Worm (Caenorhabditis elegans) whole organism, L3 larva: ENCODE measurements around the gene srbc-5.

Experiments
- ZK546.5 ChIP-seq: sonication (generic microtip); optimal IDR thresholded peaks from 2 replicates; lab custom pipeline; 2017; ENCODE audit warnings: missing biosample characterization, missing genetic modification characterization
- aly-2 ChIP-seq: fragments of 150-350 bp; optimal IDR thresholded peaks from 2 replicates; lab custom pipeline; 2014; ENCODE audit warnings: missing biosample characterization, missing genetic modification characterization
- daf-12 ChIP-seq: fragments of 150-350 bp; optimal IDR thresholded peaks from 2 replicates; lab custom pipeline; 2014; ENCODE audit warnings: missing biosample characterization, missing genetic modification reagents, missing genetic modification characterization
- elt-3 ChIP-seq, 3 experiments: fragments of 150-350 bp in 1 of 3; sonication (generic microtip) in 2 of 3; optimal IDR thresholded peaks; 2 replicates in 2 of 3; 4 replicates in 1 of 3; lab custom pipeline; 2014 to 2017; ENCODE audit warnings: missing biosample characterization in 3 of 3, missing genetic modification characterization in 3 of 3
- eor-1 ChIP-seq, 2 experiments: fragments of 150-350 bp; optimal IDR thresholded peaks; 2 replicates each; lab custom pipeline; 2014 to 2018; ENCODE audit warnings: missing biosample characterization in 2 of 2, missing genetic modification characterization in 2 of 2
- fkh-10 ChIP-seq: sonication (generic microtip); optimal IDR thresholded peaks from 2 replicates; lab custom pipeline; 2017; ENCODE audit warnings: missing biosample characterization, missing genetic modification reagents, missing genetic modification characterization
- fos-1 ChIP-seq: fragments of 150-350 bp; optimal IDR thresholded peaks from 2 replicates; lab custom pipeline; 2014; ENCODE audit warnings: missing biosample characterization, missing genetic modification characterization
- nfya-1 ChIP-seq: sonication (generic microtip); optimal IDR thresholded peaks from 2 replicates; lab custom pipeline; 2017; ENCODE audit warnings: missing genetic modification characterization, mild to moderate bottlenecking, missing compliant biosample characterization, antibody characterized with exemption, moderate library complexity; ENCODE audit not compliant: insufficient read depth
- nhr-11 ChIP-seq: fragments of 150-350 bp; optimal IDR thresholded peaks from 2 replicates; lab custom pipeline; 2014; ENCODE audit warnings: missing biosample characterization, missing genetic modification characterization
- nhr-237 ChIP-seq: fragments of 150-350 bp; optimal IDR thresholded peaks from 2 replicates; lab custom pipeline; 2014; ENCODE audit warnings: missing biosample characterization, missing genetic modification characterization
- nhr-28 ChIP-seq: fragments of 150-350 bp; optimal IDR thresholded peaks from 2 replicates; lab custom pipeline; 2014; ENCODE audit warnings: missing biosample characterization, missing genetic modification characterization
- nhr-43 ChIP-seq: sonication (generic microtip); optimal IDR thresholded peaks from 2 replicates; lab custom pipeline; 2016; ENCODE audit warnings: mild to moderate bottlenecking, missing genetic modification characterization, missing compliant biosample characterization; ENCODE audit not compliant: poor library complexity, severe bottlenecking
- nhr-67 ChIP-seq: fragments of 150-350 bp; optimal IDR thresholded peaks from 2 replicates; lab custom pipeline; 2014; ENCODE audit warnings: missing biosample characterization, missing genetic modification characterization
- nhr-76 ChIP-seq: fragments of 150-350 bp; sonication (generic microtip); optimal IDR thresholded peaks from 5 replicates; lab custom pipeline; 2014; ENCODE audit warnings: missing biosample characterization, missing genetic modification characterization
- skn-1 ChIP-seq: fragments of 150-350 bp; optimal IDR thresholded peaks from 2 replicates; lab custom pipeline; 2014; ENCODE audit warnings: missing biosample characterization, missing genetic modification characterization
- unc-39 ChIP-seq: sonication (generic microtip); optimal IDR thresholded peaks from 4 replicates; lab custom pipeline; 2017; ENCODE audit warnings: missing biosample characterization, missing genetic modification characterization

The srbc-5 gene

DNA sequence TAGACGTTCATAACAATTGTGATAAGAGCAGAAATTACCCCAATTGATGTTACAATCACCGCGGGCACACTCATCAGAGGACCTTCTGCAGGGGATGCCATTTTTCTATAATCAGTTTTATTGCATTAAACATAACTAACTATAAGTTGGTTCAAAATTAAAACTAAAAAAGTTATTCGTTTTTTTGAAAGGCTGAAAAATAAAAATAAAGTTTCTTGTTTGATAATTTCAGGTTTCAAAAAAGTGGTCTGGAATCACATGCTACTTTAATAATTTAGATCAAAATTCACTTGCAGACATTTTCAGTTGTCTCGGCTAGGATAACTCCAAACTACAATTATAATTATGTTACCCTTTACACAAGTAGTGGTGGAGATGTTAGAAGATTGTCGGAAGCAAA, 41.7 kb downstream of the srbc-5 start, which contains the start of gene srbc-1:
TSS of gene srbc-1 (minus strand) at position 101 of the 400 bp plus-strand sequence.
- TF ChIP-seq nhr-76 (tag; lab: Kevin White, UChicago) (no peak), eor-1 (tag; optimal IDR thresholded peaks at IDR 0.05; lab: Kevin White, UChicago) (no peak), nhr-237 (tag; lab: Kevin White, UChicago) (no peak), daf-12 (tag; lab: Kevin White, UChicago) (no peak), elt-3 (tag; optimal IDR thresholded peaks at IDR 0.05; lab: Kevin White, UChicago) (no peak), nhr-11 (tag; lab: Kevin White, UChicago) (no peak), fos-1 (tag; lab: Kevin White, UChicago) (no peak), nhr-67 (tag; lab: Kevin White, UChicago) (no peak), nfya-1 (tag; lab: Kevin White, UChicago) (no peak), aly-2 (tag; lab: Kevin White, UChicago) (no peak), skn-1 (tag; lab: Kevin White, UChicago) (no peak), ZK546.5 (tag; lab: Kevin White, UChicago) (no peak), nhr-28 (no peak), fkh-10 (GFP tag; lab: Kevin White, UChicago) (no peak)

DNA sequence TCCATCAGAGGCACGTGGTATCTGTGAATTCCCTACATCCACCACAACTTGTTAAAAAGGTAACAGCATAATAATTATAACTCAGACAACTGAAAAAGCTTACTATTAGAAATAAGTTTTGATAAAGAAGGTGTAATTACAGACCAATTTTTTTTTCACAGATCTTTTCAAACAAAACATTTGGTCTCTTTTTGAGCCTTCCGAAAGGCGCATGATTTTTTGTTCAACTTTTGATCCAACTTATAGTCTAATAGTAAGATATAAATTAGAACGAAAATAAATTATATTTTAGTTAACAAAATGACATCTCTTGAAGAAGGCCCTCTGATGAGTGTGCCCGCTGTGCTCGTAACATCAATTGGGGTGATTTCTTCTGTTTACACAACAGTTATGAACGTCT, 48.0 kb downstream of the srbc-5 start, which contains the start of gene srbc-3:
TSS of gene srbc-3 (plus strand) at position 301 of the 400 bp plus-strand sequence.
- TF ChIP-seq unc-39 (tag; lab: Kevin White, UChicago): no peak
- no peak for TF ChIP-seq nhr-67 (tag; lab: Kevin White, UChicago)
- TF ChIP-seq nhr-43 (tag; lab: Kevin White, UChicago): no peak
- TF ChIP-seq, all 47 proteins: peak for 0
